Worm (Caenorhabditis elegans): ENCODE measurements around the gene aass-1.

aass-1 gene

DNA sequence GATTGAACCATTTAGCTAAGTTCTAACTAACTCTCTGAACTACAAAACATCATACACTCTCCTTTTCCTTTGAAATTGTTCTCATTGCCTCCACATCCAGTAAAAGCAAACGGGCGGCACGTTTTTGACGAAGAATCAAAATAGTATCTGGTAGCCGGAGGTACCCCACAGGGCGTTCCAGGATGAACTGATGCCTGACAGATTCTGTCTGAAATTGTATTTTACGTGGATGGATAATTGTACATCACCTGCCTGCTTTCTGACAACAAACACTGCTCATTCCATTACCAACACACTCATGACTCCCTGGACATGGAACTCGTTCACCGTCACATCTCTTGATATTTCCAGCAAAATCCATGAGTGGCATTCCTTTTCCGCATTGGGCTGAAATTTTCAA, 45.4 kb downstream of the aass-1 start:
- TF ChIP-seq W03F9.2 (tag; optimal IDR thresholded peaks at IDR 0.05) (no peak), dao-5 (tag; optimal IDR thresholded peaks at IDR 0.05) (no peak), him-1 (tag; optimal IDR thresholded peaks at IDR 0.05) (no peak)

- TF ChIP-seq W03F9.2 (tag; optimal IDR thresholded peaks at IDR 0.05) (no peak), dao-5 (tag; optimal IDR thresholded peaks at IDR 0.05) (no peak), him-1 (tag; optimal IDR thresholded peaks at IDR 0.05) (no peak)
Observed at ce11 chrIV:291356-291755, 46.4 kb downstream of the aass-1 start, which contains the start of gene T21D12.7. T21D12.7 (minus strand) TSS chrIV:291456.

- TF ChIP-seq him-1 (tag; optimal IDR thresholded peaks at IDR 0.05) = no peak
- no peak for TF ChIP-seq W03F9.2 (tag; optimal IDR thresholded peaks at IDR 0.05)
- no peak for TF ChIP-seq dao-5 (tag; optimal IDR thresholded peaks at IDR 0.05)
Observed at ce11 chrIV:291851-292367, 47.0 kb downstream of the aass-1 start.

ce11 chrIV:293163-293755, 48.3 kb downstream of the aass-1 start:
- TF ChIP-seq him-1 (tag; optimal IDR thresholded peaks at IDR 0.05) (no peak), W03F9.2 (tag; optimal IDR thresholded peaks at IDR 0.05) (no peak), dao-5 (tag; optimal IDR thresholded peaks at IDR 0.05) (no peak)

- no peak for TF ChIP-seq W03F9.2 (tag; optimal IDR thresholded peaks at IDR 0.05)
- no peak for TF ChIP-seq dao-5 (tag; optimal IDR thresholded peaks at IDR 0.05)
- no peak for TF ChIP-seq him-1 (tag; optimal IDR thresholded peaks at IDR 0.05)
Observed at ce11 chrIV:293995-294700, 49.2 kb downstream of the aass-1 start.

- no peak for TF ChIP-seq him-1 (tag; optimal IDR thresholded peaks at IDR 0.05)
- no peak for TF ChIP-seq W03F9.2 (tag; optimal IDR thresholded peaks at IDR 0.05)
- no peak for TF ChIP-seq dao-5 (tag; optimal IDR thresholded peaks at IDR 0.05)
Observed at ce11 chrIV:294737-295136, 49.8 kb downstream of the aass-1 start.

DNA sequence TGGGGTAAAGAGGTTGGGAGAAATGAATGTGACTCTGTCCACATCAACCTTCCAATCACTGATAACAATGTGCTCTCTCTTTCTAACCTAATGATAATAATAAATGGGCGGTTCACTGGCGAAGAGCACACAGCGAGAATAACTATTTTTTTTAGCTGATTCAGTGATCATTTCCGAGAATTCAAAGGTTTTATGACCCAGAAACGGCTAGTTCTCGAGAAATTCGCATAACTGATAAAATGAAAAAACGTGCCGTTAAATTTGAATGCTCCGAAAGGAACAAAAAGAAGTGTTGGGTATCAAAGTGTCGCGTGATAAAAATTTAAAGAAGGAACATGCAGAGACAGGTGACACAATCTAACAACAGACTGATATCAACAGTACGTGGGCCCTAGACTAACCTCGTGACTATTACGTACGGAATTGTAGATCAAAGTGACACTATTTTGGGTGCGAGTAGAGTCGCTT, 50.8 kb downstream of the aass-1 start:
- no peak for TF ChIP-seq W03F9.2 (tag; optimal IDR thresholded peaks at IDR 0.05)
- no peak for TF ChIP-seq dao-5 (tag; optimal IDR thresholded peaks at IDR 0.05)
- TF ChIP-seq him-1 (tag; optimal IDR thresholded peaks at IDR 0.05) = no peak

ce11 chrIV:296849-297248, 51.9 kb downstream of the aass-1 start:
- TF ChIP-seq W03F9.2 (tag; optimal IDR thresholded peaks at IDR 0.05) (peak; percentile 27), him-1 (tag; optimal IDR thresholded peaks at IDR 0.05) (no peak), dao-5 (tag; optimal IDR thresholded peaks at IDR 0.05) (no peak)

DNA sequence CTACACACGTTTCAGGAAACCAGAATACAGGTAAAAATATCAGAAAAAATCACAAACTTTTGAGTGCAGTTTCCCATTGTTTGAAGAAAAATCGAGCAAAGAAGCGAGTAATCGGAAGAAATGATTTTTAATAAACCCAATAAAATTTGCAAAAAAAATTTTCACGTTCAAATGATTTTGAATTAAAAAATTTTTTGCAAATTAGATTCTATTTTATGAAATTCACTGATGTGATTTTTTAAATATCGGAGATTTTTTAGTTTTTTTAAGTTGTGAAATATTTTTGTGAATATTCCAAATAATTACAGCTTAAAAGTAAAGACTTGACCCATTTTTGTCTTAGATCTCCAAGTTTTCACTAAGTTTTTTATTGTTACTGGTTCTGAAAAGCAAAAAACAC, 53.3 kb downstream of the aass-1 start, which contains the start of gene pnp-1:
pnp-1 (minus strand) TSS at position 101 of the 400 bp plus-strand sequence.
- TF ChIP-seq W03F9.2 (tag; optimal IDR thresholded peaks at IDR 0.05) = no peak

DNA sequence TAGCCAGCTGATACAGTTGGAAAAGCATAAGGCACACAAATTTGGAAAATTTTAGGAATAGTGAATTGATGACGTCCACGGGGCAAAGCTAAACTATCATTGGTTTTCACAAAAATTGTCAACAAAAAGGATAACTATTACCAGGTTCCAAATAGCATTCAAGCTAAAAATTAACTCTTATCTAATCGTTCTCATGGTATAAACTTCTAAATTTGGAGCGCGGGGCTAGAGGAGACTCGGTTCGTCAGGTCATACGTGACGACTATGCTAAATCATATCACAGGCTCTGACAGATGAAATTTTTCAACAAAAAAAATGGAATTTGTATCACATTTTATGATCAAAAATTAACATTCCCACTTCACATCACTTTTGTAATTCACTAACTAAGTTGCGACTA, 54.2 kb downstream of the aass-1 start:
- TF ChIP-seq him-1 (tag; optimal IDR thresholded peaks at IDR 0.05) (no peak), W03F9.2 (tag; optimal IDR thresholded peaks at IDR 0.05) (no peak), dao-5 (tag; optimal IDR thresholded peaks at IDR 0.05) (no peak)

DNA sequence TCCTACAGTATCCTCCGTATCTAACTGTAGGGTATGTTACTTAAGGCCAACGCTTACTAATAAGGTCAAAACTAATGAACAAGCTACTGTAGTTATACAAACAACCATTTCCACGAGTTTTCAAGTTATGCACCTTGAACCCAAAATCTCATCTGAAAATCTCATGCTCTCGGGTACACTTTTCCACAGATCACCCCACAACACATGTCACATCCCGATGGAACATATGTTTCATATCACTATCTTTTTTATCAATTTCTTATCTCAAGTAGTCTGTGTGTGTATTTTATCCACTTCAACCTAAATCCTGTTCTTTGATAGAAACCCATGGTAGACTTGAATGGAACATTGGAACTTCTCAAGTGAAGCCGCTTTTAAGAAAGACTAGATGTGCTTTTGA, 55.4 kb downstream of the aass-1 start:
- TF ChIP-seq dao-5 (tag; optimal IDR thresholded peaks at IDR 0.05) (no peak), him-1 (tag; optimal IDR thresholded peaks at IDR 0.05) (no peak), W03F9.2 (tag; optimal IDR thresholded peaks at IDR 0.05) (no peak)

Measured in whole organism, L4/young adult.